Fruit fly (Drosophila melanogaster) S2 (cell line): ENCODE data around the gene CG33282.

Source experiments
- CG8478 ChIP-seq: fragments of >200 bp; optimal IDR thresholded peaks from 2 replicates; lab custom pipeline; 2018
- CTCF ChIP-seq, 2 experiments: fragments of >200 bp; optimal IDR thresholded peaks; 2 replicates each; lab custom pipeline; 2018

- TF ChIP-seq CG8478 (lab: Kevin White, UChicago) (no peak), CTCF (optimal IDR thresholded peaks at IDR 0.05; lab: Kevin White, UChicago) (no peak)
Measured at dm6 chr2L:3369822-3370221, 42.1 kb downstream of the CG33282 start.
